Fruit fly (Drosophila melanogaster): ENCODE measurements around the gene CG18528.

CG18528 gene

dm6 chr3R:24384952-24385351 lies 25.0 kb upstream of the CG18528 start, which contains the start of gene CG17780:
CG17780 (minus strand) TSS chr3R:24385052.
- TF ChIP-seq MTF-1 (GFP tag; optimal IDR thresholded peaks at IDR 0.05; ENCODE audit: borderline replicate concordance) (no peak), scrt (GFP tag; optimal IDR thresholded peaks at IDR 0.05) (no peak), CG4820 (GFP tag; optimal IDR thresholded peaks at IDR 0.05) (no peak), tna (GFP tag; IDR thresholded peaks at IDR 0.05; ENCODE audit: partially characterized antibody) (no peak), ken (GFP tag; IDR thresholded peaks at IDR 0.05) (no peak), CG1529 (GFP tag; optimal IDR thresholded peaks at IDR 0.05) (no peak), CG1647 (GFP tag; optimal IDR thresholded peaks at IDR 0.05) (no peak), gsb-n (tag; optimal IDR thresholded peaks at IDR 0.05) (no peak), CG15479 (GFP tag; optimal IDR thresholded peaks at IDR 0.05) (no peak), CG16815 (GFP tag; optimal IDR thresholded peaks at IDR 0.05) (no peak), hth (optimal IDR thresholded peaks at IDR 0.05) (no peak), Usf (GFP tag; optimal IDR thresholded peaks at IDR 0.05) (no peak), crol (GFP tag; IDR thresholded peaks at IDR 0.05) (no peak), Awh (GFP tag; IDR thresholded peaks at IDR 0.05) (no peak), CG4707 (GFP tag; optimal IDR thresholded peaks at IDR 0.05) (no peak), nerfin-2 (GFP tag; IDR thresholded peaks at IDR 0.05; ENCODE audit: partially characterized antibody) (no peak), klu (GFP tag; IDR thresholded peaks at IDR 0.05) (no peak), CG10654 (GFP tag; optimal IDR thresholded peaks at IDR 0.05) (no peak), sim (GFP tag; IDR thresholded peaks at IDR 0.05) (no peak)

- TF ChIP-seq CG9727 (GFP tag; optimal IDR thresholded peaks at IDR 0.05): no peak
- TF ChIP-seq Ets65A (GFP tag): peak; percentile 10
Measured at dm6 chr3R:24376565-24376964, 16.6 kb upstream of the CG18528 start, which contains the start of gene CG33342. CG33342 (plus strand) TSS chr3R:24376865.

dm6 chr3R:24375561-24375960 lies 15.6 kb upstream of the CG18528 start, which contains the start of gene CG17781:
CG17781 (minus strand) TSS chr3R:24375661.
- TF ChIP-seq CG31388 (GFP tag; optimal IDR thresholded peaks at IDR 0.05): no peak
- no peak for TF ChIP-seq nerfin-1 (tag; optimal IDR thresholded peaks at IDR 0.05)
- no peak for TF ChIP-seq fd64A (GFP tag; optimal IDR thresholded peaks at IDR 0.05)
- no peak for TF ChIP-seq CG6683 (GFP tag; optimal IDR thresholded peaks at IDR 0.05)
- no peak for TF ChIP-seq lmd (GFP tag; IDR thresholded peaks at IDR 0.05)
- no peak for TF ChIP-seq p53 (GFP tag; optimal IDR thresholded peaks at IDR 0.05)
- no peak for TF ChIP-seq dmrt11E (tag; optimal IDR thresholded peaks at IDR 0.05)
- TF ChIP-seq CG7357 (GFP tag; IDR thresholded peaks at IDR 0.05): no peak
- TF ChIP-seq Dip3 (GFP tag; optimal IDR thresholded peaks at IDR 0.05): no peak
- no peak for TF ChIP-seq Abd-B (GFP tag; optimal IDR thresholded peaks at IDR 0.05)
- TF ChIP-seq CG18262 (tag; optimal IDR thresholded peaks at IDR 0.05): no peak

dm6 chr3R:24372662-24373061 lies 12.7 kb upstream of the CG18528 start, which contains the start of gene CG17782:
CG17782 (minus strand) TSS chr3R:24372762.
- TF ChIP-seq dati (GFP tag; IDR thresholded peaks at IDR 0.05) (no peak), al (GFP tag; IDR thresholded peaks at IDR 0.05) (no peak), grn (GFP tag; optimal IDR thresholded peaks at IDR 0.05) (no peak), MESR4 (GFP tag; optimal IDR thresholded peaks at IDR 0.05) (no peak), prd (optimal IDR thresholded peaks at IDR 0.05) (no peak), prd (GFP tag; IDR thresholded peaks at IDR 0.05) (no peak), ewg (GFP tag; optimal IDR thresholded peaks at IDR 0.05) (no peak), Scr (GFP tag; IDR thresholded peaks at IDR 0.05; ENCODE audit: partially characterized antibody) (no peak), CG11504 (tag; optimal IDR thresholded peaks at IDR 0.05) (no peak)

Data from whole organism, embryonic.